Fruit fly (Drosophila melanogaster): ENCODE data around the gene Rcd4.

DNA sequence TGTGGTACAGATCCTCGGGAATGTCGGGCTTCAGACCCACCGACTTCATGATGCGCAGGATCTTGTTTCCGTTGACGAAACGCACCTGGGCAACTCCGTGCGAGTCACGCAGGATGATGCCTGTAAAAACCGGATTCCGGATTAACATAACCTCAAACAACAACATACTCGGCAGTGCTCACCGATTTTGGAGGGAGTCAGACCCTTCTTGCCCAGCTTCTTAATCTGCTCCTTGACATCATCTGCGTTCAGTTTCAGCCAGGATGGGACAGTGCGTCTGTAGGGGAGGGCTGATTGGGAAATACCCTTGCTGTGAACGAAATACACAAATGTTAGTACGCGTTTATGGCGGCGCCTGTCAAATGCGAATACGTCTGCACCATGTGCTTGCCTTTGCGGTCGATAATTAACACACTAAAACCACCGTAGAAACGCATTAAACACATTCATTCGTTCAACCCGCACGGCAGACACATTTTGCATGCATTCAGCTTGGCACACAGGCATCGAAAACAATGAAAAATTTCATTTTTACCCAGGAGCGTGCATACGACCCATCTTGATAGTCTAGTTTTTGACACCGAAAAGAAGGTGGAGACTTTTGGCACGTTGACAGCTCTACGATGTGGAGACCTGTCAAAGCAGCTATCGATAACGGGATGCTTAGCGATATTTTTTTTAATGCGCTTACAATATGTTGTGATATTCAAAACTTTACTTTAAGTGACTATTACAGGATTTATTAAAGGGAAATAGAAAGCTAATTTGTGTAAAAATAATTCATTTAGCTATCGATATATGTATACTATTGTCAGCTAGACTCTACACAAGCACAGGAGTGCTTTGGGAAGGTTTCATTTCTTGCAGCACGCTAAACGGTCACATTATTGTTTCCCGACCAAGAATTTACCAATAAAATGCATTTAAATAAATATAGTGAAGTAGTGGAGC is 18.4 kb upstream of the Rcd4 start, which contains the start of the genes RpS13 and CSN8:
- no peak for TF ChIP-seq pan (optimal IDR thresholded peaks at IDR 0.05)
- no peak for TF ChIP-seq pan (GFP tag; optimal IDR thresholded peaks at IDR 0.05 in 1 of 2, IDR thresholded peaks at IDR 0.05 in 1 of 2)
- TF ChIP-seq YL-1 (GFP tag; optimal IDR thresholded peaks at IDR 0.05) = peak; percentile 92
- TF ChIP-seq unpg (GFP tag; optimal IDR thresholded peaks at IDR 0.05) = peak; percentile 27
- 0 out of 2 replicates have a peak, but pooled peaks have one; percentile 7 for TF ChIP-seq CG3847 (GFP tag; IDR thresholded peaks at IDR 0.05)
- TF ChIP-seq yki (optimal IDR thresholded peaks at IDR 0.05) = no peak
- TF ChIP-seq tna (GFP tag; IDR thresholded peaks at IDR 0.05; ENCODE audit: partially characterized antibody) = peak; percentile 78
- no peak for TF ChIP-seq Doc2 (GFP tag; IDR thresholded peaks at IDR 0.05)
- TF ChIP-seq Camta (GFP tag; optimal IDR thresholded peaks at IDR 0.05) = no peak

Data from whole organism, embryonic.